Fruit fly (Drosophila melanogaster): Measurements from ENCODE around the gene CG32219.

dm6 chr3L:19907706-19908070 is 43.2 kb downstream of the CG32219 start:
- TF ChIP-seq usp (GFP tag; optimal IDR thresholded peaks at IDR 0.05) (no peak), psq (optimal IDR thresholded peaks at IDR 0.05) (no peak), pan (optimal IDR thresholded peaks at IDR 0.05) (no peak), CG8478 (optimal IDR thresholded peaks at IDR 0.05) (no peak)
